Worm (Caenorhabditis elegans) whole organism, L3 larva: ENCODE data around the gene F54D5.2.

Experiments used
- elt-1 ChIP-seq: fragments of 150-350 bp; optimal IDR thresholded peaks from 2 replicates; lab custom pipeline; 2014; ENCODE audit warnings: missing biosample characterization, missing genetic modification characterization
- elt-3 ChIP-seq, 3 experiments: fragments of 150-350 bp in 1 of 3; sonication (generic microtip) in 2 of 3; optimal IDR thresholded peaks; 2 replicates in 2 of 3; 4 replicates in 1 of 3; lab custom pipeline; 2014 to 2017; ENCODE audit warnings: missing biosample characterization in 3 of 3, missing genetic modification characterization in 3 of 3
- nhr-77 ChIP-seq: fragments of 150-350 bp; optimal IDR thresholded peaks from 2 replicates; lab custom pipeline; 2014; ENCODE audit warnings: missing biosample characterization, missing genetic modification characterization
- snpc-4 ChIP-seq: fragments of 150-350 bp; optimal IDR thresholded peaks from 2 replicates; lab custom pipeline; 2014; ENCODE audit warnings: missing biosample characterization, missing genetic modification characterization
- zag-1 ChIP-seq: fragments of 150-350 bp; optimal IDR thresholded peaks from 2 replicates; lab custom pipeline; 2014; ENCODE audit warnings: missing biosample characterization, missing genetic modification characterization

- TF ChIP-seq elt-1 (tag; lab: Kevin White, UChicago) (no peak), snpc-4 (tag; lab: Kevin White, UChicago) (no peak), zag-1 (tag; lab: Kevin White, UChicago) (no peak), nhr-77 (tag; lab: Kevin White, UChicago) (no peak), elt-3 (tag; optimal IDR thresholded peaks at IDR 0.05; lab: Kevin White, UChicago) (no peak)
Measured at ce11 chrII:11588304-11588703, 15.3 kb downstream of the F54D5.2 start.
